Worm (Caenorhabditis elegans): ENCODE data around the gene srd-39.

srd-39 gene

ce11 chrX:13262195-13262594 is 38.2 kb downstream of the srd-39 start, which contains the start of gene K09A11.1:
Gene K09A11.1, plus strand, starts transcription at chrX:13262495.
- TF ChIP-seq B0261.1 (tag; optimal IDR thresholded peaks at IDR 0.05): no peak
- TF ChIP-seq egrh-3 (GFP tag; IDR thresholded peaks at IDR 0.05): no peak
- TF ChIP-seq Y95B8A.8 (GFP tag; IDR thresholded peaks at IDR 0.05): no peak
- TF ChIP-seq him-1 (tag; optimal IDR thresholded peaks at IDR 0.05): no peak
- TF ChIP-seq K12H6.12 (tag; optimal IDR thresholded peaks at IDR 0.05): no peak
- TF ChIP-seq attf-6 (GFP tag; IDR thresholded peaks at IDR 0.05): no peak

ce11 chrX:13261037-13261592 is 39.3 kb downstream of the srd-39 start:
- TF ChIP-seq die-1 (tag; optimal IDR thresholded peaks at IDR 0.05) (peak; percentile 74), snpc-1.3 (tag; optimal IDR thresholded peaks at IDR 0.05; ENCODE audit: insufficient read depth) (peak; percentile 27), pbrm-1 (GFP tag; IDR thresholded peaks at IDR 0.05) (peak; percentile 58; the same call in 1 of the 2 replicates), ZK185.1 (tag; optimal IDR thresholded peaks at IDR 0.05; ENCODE audit: poor library complexity, severe bottlenecking) (peak; percentile 10), snpc-1.1 (tag; optimal IDR thresholded peaks at IDR 0.05; ENCODE audit: insufficient read depth) (peak; percentile 24), tbp1 (GFP tag; optimal IDR thresholded peaks at IDR 0.05) (peak; percentile 86), nhr-80 (tag; optimal IDR thresholded peaks at IDR 0.05) (peak; percentile 8), snpc-4 (GFP tag; optimal IDR thresholded peaks at IDR 0.05) (peak; percentile 68), snpc-4 (tag; optimal IDR thresholded peaks at IDR 0.05) (peak in 3 of 4 experiments; percentile 63 to 91 (median 86)), hmg-1.2 (GFP tag; IDR thresholded peaks at IDR 0.05) (peak; percentile 38), egl-18 (GFP tag; IDR thresholded peaks at IDR 0.05) (0 out of 2 replicates have a peak, but pooled peaks have one; percentile 16), nhr-90 (tag; optimal IDR thresholded peaks at IDR 0.05) (peak; percentile 36), B0261.1 (tag; optimal IDR thresholded peaks at IDR 0.05) (peak; percentile 66), B0035.1 (tag; optimal IDR thresholded peaks at IDR 0.05) (peak; percentile 5), madf-10 (tag; optimal IDR thresholded peaks at IDR 0.05) (peak; percentile 31), D2030.7 (GFP tag; IDR thresholded peaks at IDR 0.05) (0 out of 2 replicates have a peak, but pooled peaks have one; percentile 16), dox-1 (GFP tag; IDR thresholded peaks at IDR 0.05) (0 out of 2 replicates have a peak, but pooled peaks have one; percentile 17), snpc-3.4 (tag; optimal IDR thresholded peaks at IDR 0.05) (peak; percentile 37), ztf-18 (tag; optimal IDR thresholded peaks at IDR 0.05) (peak; percentile 10), rec-8 (tag; optimal IDR thresholded peaks at IDR 0.05) (peak in 1 of 2 experiments; percentile 38), rpc-1 (optimal IDR thresholded peaks at IDR 0.05) (peak; percentile 69), rpc-1 (tag; optimal IDR thresholded peaks at IDR 0.05) (peak; percentile 84)

ce11 chrX:13257577-13257976 is 42.8 kb downstream of the srd-39 start, which contains the start of gene K08H2.10:
Gene K08H2.10, plus strand, starts transcription at chrX:13257806.
- TF ChIP-seq attf-6 (GFP tag; IDR thresholded peaks at IDR 0.05) (no peak), egl-44 (GFP tag; IDR thresholded peaks at IDR 0.05) (no peak), him-1 (tag; optimal IDR thresholded peaks at IDR 0.05) (no peak), athp-1 (tag; optimal IDR thresholded peaks at IDR 0.05) (no peak), let-526 (GFP tag; IDR thresholded peaks at IDR 0.05) (no peak), nfya-2 (GFP tag; IDR thresholded peaks at IDR 0.05) (no peak), nfyb-1 (GFP tag; IDR thresholded peaks at IDR 0.05) (no peak), unc-130 (GFP tag; optimal IDR thresholded peaks at IDR 0.05) (no peak), pha-4 (tag; optimal IDR thresholded peaks at IDR 0.05) (no peak), die-1 (tag; optimal IDR thresholded peaks at IDR 0.05) (no peak), efl-1 (GFP tag; optimal IDR thresholded peaks at IDR 0.05) (no peak), nfya-1 (tag; optimal IDR thresholded peaks at IDR 0.05; ENCODE audit: borderline replicate concordance, insufficient read depth) (no peak), Y67H2A.10 (GFP tag; conservative IDR thresholded peaks at IDR 0.05) (no peak), mxl-1 (tag; optimal IDR thresholded peaks at IDR 0.05) (no peak), ztf-26 (tag; optimal IDR thresholded peaks at IDR 0.05) (no peak), let-607 (tag; optimal IDR thresholded peaks at IDR 0.05) (peak in 1 of 2 experiments; percentile 30), aptf-2 (GFP tag; conservative IDR thresholded peaks at IDR 0.05) (no peak), sea-2 (GFP tag; IDR thresholded peaks at IDR 0.05) (no peak), unc-62 (GFP tag; optimal IDR thresholded peaks at IDR 0.05) (peak; percentile 21), aptf-3 (GFP tag; IDR thresholded peaks at IDR 0.05) (no peak), nhr-80 (tag; optimal IDR thresholded peaks at IDR 0.05) (peak; percentile 93), zim-3 (tag; optimal IDR thresholded peaks at IDR 0.05) (no peak)
